Worm (Caenorhabditis elegans) whole organism, L3 larva: ENCODE results near the gene fbxb-7.
A peak's percentile ranks its signal among the peaks of the same experiment; 100 is the strongest.
"Not testable (repeated sequence)": the region's sequence is repeated elsewhere in the genome, so short reads cannot be mapped to it uniquely, and the experiment has no call there.

Experiments used
- R02D3.7 ChIP-seq: fragments of 150-350 bp; optimal IDR thresholded peaks from 2 replicates; lab custom pipeline; 2014; ENCODE audit warnings: missing biosample characterization, missing genetic modification characterization
- ZK546.5 ChIP-seq: sonication (generic microtip); optimal IDR thresholded peaks from 2 replicates; lab custom pipeline; 2017; ENCODE audit warnings: missing biosample characterization, missing genetic modification characterization
- ceh-16 ChIP-seq: sonication (generic microtip); optimal IDR thresholded peaks from 2 replicates; lab custom pipeline; 2017; ENCODE audit warnings: missing biosample characterization, missing genetic modification characterization
- ceh-28 ChIP-seq: fragments of 150-350 bp; optimal IDR thresholded peaks from 2 replicates; lab custom pipeline; 2014; ENCODE audit warnings: missing biosample characterization, missing genetic modification reagents, missing genetic modification characterization
- daf-12 ChIP-seq: fragments of 150-350 bp; optimal IDR thresholded peaks from 2 replicates; lab custom pipeline; 2014; ENCODE audit warnings: missing biosample characterization, missing genetic modification reagents, missing genetic modification characterization
- egl-5 ChIP-seq: fragments of 150-350 bp; optimal IDR thresholded peaks from 2 replicates; lab custom pipeline; 2017; ENCODE audit warnings: missing biosample characterization, missing genetic modification reagents, missing genetic modification characterization, inconsistent platforms
- elt-1 ChIP-seq: fragments of 150-350 bp; optimal IDR thresholded peaks from 2 replicates; lab custom pipeline; 2014; ENCODE audit warnings: missing biosample characterization, missing genetic modification characterization
- elt-2 ChIP-seq: sonication (generic microtip); optimal IDR thresholded peaks from 2 replicates; lab custom pipeline; 2016; ENCODE audit warnings: missing genetic modification reagents, mild to moderate bottlenecking, missing genetic modification characterization, missing compliant biosample characterization
- fkh-10 ChIP-seq: sonication (generic microtip); optimal IDR thresholded peaks from 2 replicates; lab custom pipeline; 2017; ENCODE audit warnings: missing biosample characterization, missing genetic modification reagents, missing genetic modification characterization
- fkh-2 ChIP-seq: fragments of 150-350 bp; optimal IDR thresholded peaks from 2 replicates; lab custom pipeline; 2014; ENCODE audit warnings: missing biosample characterization, missing genetic modification reagents, missing genetic modification characterization
- jun-1 ChIP-seq: fragments of 150-350 bp; optimal IDR thresholded peaks from 2 replicates; lab custom pipeline; 2014; ENCODE audit warnings: missing biosample characterization, missing genetic modification reagents, missing genetic modification characterization
- lin-39 ChIP-seq: fragments of 150-350 bp; optimal IDR thresholded peaks from 2 replicates; lab custom pipeline; 2018; ENCODE audit warnings: missing biosample characterization, missing genetic modification reagents, missing genetic modification characterization
- lsy-12 ChIP-seq: sonication (generic microtip); optimal IDR thresholded peaks from 2 replicates; lab custom pipeline; 2016; ENCODE audit warnings: mild to moderate bottlenecking, missing genetic modification characterization, missing compliant biosample characterization
- mdl-1 ChIP-seq: fragments of 150-350 bp; optimal IDR thresholded peaks from 2 replicates; lab custom pipeline; 2014; ENCODE audit warnings: missing biosample characterization, missing genetic modification characterization
- mml-1 ChIP-seq: fragments of 150-350 bp; sonication (generic microtip); optimal IDR thresholded peaks from 3 replicates; lab custom pipeline; 2014; ENCODE audit warnings: missing biosample characterization, missing genetic modification characterization
- nhr-11 ChIP-seq: fragments of 150-350 bp; optimal IDR thresholded peaks from 2 replicates; lab custom pipeline; 2014; ENCODE audit warnings: missing biosample characterization, missing genetic modification characterization
- nhr-12 ChIP-seq: fragments of 150-350 bp; optimal IDR thresholded peaks from 2 replicates; lab custom pipeline; 2014; ENCODE audit warnings: missing biosample characterization, missing genetic modification characterization
- nhr-23 ChIP-seq: fragments of 150-350 bp; optimal IDR thresholded peaks from 2 replicates; lab custom pipeline; 2014; ENCODE audit warnings: missing biosample characterization, missing genetic modification reagents, missing genetic modification characterization
- nhr-237 ChIP-seq: fragments of 150-350 bp; optimal IDR thresholded peaks from 2 replicates; lab custom pipeline; 2014; ENCODE audit warnings: missing biosample characterization, missing genetic modification characterization
- nhr-28 ChIP-seq: fragments of 150-350 bp; optimal IDR thresholded peaks from 2 replicates; lab custom pipeline; 2014; ENCODE audit warnings: missing biosample characterization, missing genetic modification characterization
- nhr-43 ChIP-seq: sonication (generic microtip); optimal IDR thresholded peaks from 2 replicates; lab custom pipeline; 2016; ENCODE audit warnings: mild to moderate bottlenecking, missing genetic modification characterization, missing compliant biosample characterization; ENCODE audit not compliant: poor library complexity, severe bottlenecking
- pha-4 ChIP-seq: fragments of 150-350 bp; optimal IDR thresholded peaks from 2 replicates; lab custom pipeline; 2014; ENCODE audit warnings: missing biosample characterization, missing genetic modification reagents, missing genetic modification characterization
- pqm-1 ChIP-seq: fragments of 150-350 bp; optimal IDR thresholded peaks from 2 replicates; lab custom pipeline; 2017; ENCODE audit warnings: missing biosample characterization, missing genetic modification characterization, inconsistent platforms
- sea-2 ChIP-seq: fragments of 150-350 bp; sonication (generic microtip); optimal IDR thresholded peaks from 4 replicates; lab custom pipeline; 2014; ENCODE audit warnings: missing biosample characterization, missing genetic modification reagents, missing genetic modification characterization
- snpc-4 ChIP-seq: fragments of 150-350 bp; optimal IDR thresholded peaks from 2 replicates; lab custom pipeline; 2014; ENCODE audit warnings: missing biosample characterization, missing genetic modification characterization
- tbx-2 ChIP-seq: sonication (generic microtip); optimal IDR thresholded peaks from 2 replicates; lab custom pipeline; 2016; ENCODE audit warnings: mild to moderate bottlenecking, missing genetic modification characterization, missing compliant biosample characterization
- unc-39 ChIP-seq: sonication (generic microtip); optimal IDR thresholded peaks from 4 replicates; lab custom pipeline; 2017; ENCODE audit warnings: missing biosample characterization, missing genetic modification characterization
- unc-62 ChIP-seq: fragments of 150-350 bp; sonication (generic microtip); optimal IDR thresholded peaks from 4 replicates; lab custom pipeline; 2014; ENCODE audit warnings: missing biosample characterization, missing genetic modification reagents, missing genetic modification characterization
- zag-1 ChIP-seq: fragments of 150-350 bp; optimal IDR thresholded peaks from 2 replicates; lab custom pipeline; 2014; ENCODE audit warnings: missing biosample characterization, missing genetic modification characterization
- ztf-11 ChIP-seq: fragments of 150-350 bp; optimal IDR thresholded peaks from 2 replicates; lab custom pipeline; 2014; ENCODE audit warnings: missing biosample characterization, missing genetic modification characterization
- ztf-4 ChIP-seq: fragments of 150-350 bp; optimal IDR thresholded peaks from 2 replicates; lab custom pipeline; 2014; ENCODE audit warnings: missing biosample characterization, missing genetic modification characterization

fbxb-7 gene

DNA sequence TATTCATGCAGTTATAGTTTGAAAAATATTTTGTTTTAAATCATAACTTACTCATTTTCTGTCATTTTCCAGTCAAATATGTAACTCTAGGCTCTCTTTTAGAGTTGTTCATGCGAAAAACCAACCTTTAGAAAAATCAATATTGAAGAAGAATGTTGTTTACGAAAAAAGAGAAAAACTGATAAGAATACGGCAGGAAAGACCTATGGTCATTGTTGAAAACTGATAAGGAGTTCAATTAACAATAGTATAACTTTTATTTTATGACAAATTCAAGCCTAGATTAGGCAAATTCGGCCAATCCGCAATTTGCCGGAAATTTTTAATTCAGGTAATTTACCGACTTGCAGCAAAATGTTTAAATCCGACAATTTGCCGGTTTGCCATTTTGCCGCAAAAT is 567 bp upstream of the fbxb-7 start, which contains the start of gene Y20C6A.1:
Y20C6A.1 (minus strand) TSS at position 107 of the 400 bp plus-strand sequence.
- TF ChIP-seq nhr-11 (tag; lab: Kevin White, UChicago): no peak
- TF ChIP-seq unc-62 (GFP tag; lab: Kevin White, UChicago): no peak
- no peak for TF ChIP-seq ZK546.5 (tag; lab: Kevin White, UChicago)
- no peak for TF ChIP-seq sea-2 (GFP tag; lab: Kevin White, UChicago)
- TF ChIP-seq ztf-11 (tag; lab: Kevin White, UChicago): no peak
- TF ChIP-seq elt-1 (tag; lab: Kevin White, UChicago): no peak
- TF ChIP-seq elt-2: peak; percentile 72
- no peak for TF ChIP-seq nhr-43
- TF ChIP-seq lin-39 (tag; lab: Kevin White, UChicago): no peak
- TF ChIP-seq egl-5 (tag; lab: Kevin White, UChicago): no peak
- TF ChIP-seq tbx-2 (tag; lab: Kevin White, UChicago): no peak
- TF ChIP-seq pqm-1 (tag; lab: Kevin White, UChicago): peak; percentile 40
- TF ChIP-seq mdl-1 (tag; lab: Kevin White, UChicago): no peak
- peak; percentile 42 for TF ChIP-seq pha-4 (tag; lab: Kevin White, UChicago)
- TF ChIP-seq unc-39 (tag; lab: Kevin White, UChicago): no peak
- no peak for TF ChIP-seq nhr-12 (tag; lab: Kevin White, UChicago)
- no peak for TF ChIP-seq fkh-10 (GFP tag; lab: Kevin White, UChicago)

DNA sequence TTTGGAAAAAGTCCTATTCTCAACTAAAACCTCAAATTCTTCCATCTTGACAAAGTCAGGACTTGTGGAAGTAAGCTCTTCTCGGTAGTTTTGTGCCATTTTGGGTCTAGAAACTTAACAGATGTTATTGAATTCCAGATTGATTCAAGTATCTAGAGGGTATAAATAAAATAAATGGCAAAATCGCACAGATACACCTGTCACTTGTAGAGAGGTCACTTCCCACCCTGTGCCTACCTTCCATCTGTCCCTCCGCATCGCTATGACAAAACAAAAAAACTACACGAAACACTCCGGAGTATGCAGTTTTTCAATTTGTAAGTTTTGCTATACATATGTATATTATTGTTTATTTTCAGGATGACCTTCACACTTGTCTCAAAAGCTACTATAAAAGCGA is 2.7 kb downstream of the fbxb-7 start, which contains the start of gene Y20C6A.4:
Y20C6A.4 (plus strand) TSS at position 301 of the 400 bp plus-strand sequence.
- TF ChIP-seq fkh-2 (no peak), jun-1 (tag; lab: Kevin White, UChicago) (no peak), pha-4 (tag; lab: Kevin White, UChicago) (no peak), egl-5 (tag; lab: Kevin White, UChicago) (no peak), snpc-4 (no peak), tbx-2 (tag; lab: Kevin White, UChicago) (no peak), lsy-12 (tag; lab: Kevin White, UChicago) (no peak), nhr-11 (tag; lab: Kevin White, UChicago) (no peak)

DNA sequence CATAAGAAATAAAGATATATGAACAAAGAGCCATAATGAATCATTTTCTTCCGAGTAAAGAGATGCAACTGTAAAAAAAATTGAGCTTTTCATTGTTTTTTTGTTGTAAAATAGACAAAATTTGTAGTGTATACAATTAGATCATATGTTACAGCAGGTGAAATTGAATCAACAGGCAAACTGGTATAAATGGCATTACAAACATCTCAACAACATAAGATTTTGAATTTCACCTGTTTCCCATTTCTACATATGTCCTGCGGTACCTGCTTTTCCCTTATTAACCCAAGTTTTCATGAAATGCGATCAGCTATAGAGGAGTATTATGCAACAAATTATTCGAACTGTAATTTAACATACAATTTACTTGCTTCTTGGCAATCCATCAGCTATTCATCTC is 18.2 kb downstream of the fbxb-7 start, which contains the start of gene srh-120:
srh-120 (plus strand) TSS at position 301 of the 400 bp plus-strand sequence.
- TF ChIP-seq nhr-23 (tag; lab: Kevin White, UChicago) (no peak), fkh-10 (GFP tag; lab: Kevin White, UChicago) (no peak), elt-1 (tag; lab: Kevin White, UChicago) (no peak), R02D3.7 (tag; lab: Kevin White, UChicago) (no peak), nhr-237 (tag; lab: Kevin White, UChicago) (no peak), daf-12 (tag; lab: Kevin White, UChicago) (no peak), ztf-11 (tag; lab: Kevin White, UChicago) (no peak)

DNA sequence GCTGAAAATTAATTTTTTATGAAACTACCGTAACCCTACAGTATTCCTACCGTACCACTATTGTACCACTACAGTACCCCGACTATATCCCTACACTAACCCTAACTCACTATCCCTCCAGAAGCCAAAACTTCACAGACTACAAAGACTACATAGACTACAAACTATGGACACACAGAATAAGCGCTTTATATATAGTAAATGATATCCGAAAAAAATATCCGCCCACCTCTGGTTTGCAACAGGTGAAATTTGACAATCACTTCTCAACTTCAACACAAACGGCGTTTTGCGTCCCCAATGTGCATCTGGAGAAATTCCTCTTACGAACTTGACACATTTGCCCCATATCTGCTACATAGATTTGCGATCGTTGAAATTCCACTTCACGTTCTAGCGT is 32.7 kb downstream of the fbxb-7 start, which contains the start of gene srh-132:
srh-132 (plus strand) TSS at position 301 of the 400 bp plus-strand sequence.
- not testable (repeated sequence) for TF ChIP-seq ceh-28 (tag; lab: Kevin White, UChicago); ztf-4; nhr-12 (tag; lab: Kevin White, UChicago)
- TF ChIP-seq, all 47 proteins: peak for 0; not testable (repeated sequence) for 47

DNA sequence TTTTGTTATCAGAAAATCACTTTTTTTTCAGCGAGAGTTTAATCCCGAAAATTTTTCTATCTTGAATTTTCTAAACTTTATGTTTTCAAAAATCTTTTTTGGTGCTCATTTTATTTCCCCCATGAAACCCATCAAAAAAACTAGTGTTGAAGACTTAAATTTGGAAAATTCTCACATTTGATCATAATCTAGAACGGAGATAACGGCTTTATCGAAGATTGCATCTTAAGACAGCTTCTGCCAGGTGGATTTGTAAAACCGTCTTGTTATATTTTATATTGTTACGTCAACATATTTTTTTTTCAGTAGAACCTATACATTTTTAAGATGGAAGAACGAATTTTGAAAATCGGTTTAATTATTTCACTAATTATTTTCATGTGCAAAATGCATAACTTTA is 37.7 kb downstream of the fbxb-7 start, which contains the start of gene T27C5.12:
T27C5.12 (plus strand) TSS at position 301 of the 400 bp plus-strand sequence.
- TF ChIP-seq ceh-16 (tag; lab: Kevin White, UChicago): no peak

- TF ChIP-seq pqm-1 (tag; lab: Kevin White, UChicago) (no peak), mdl-1 (tag; lab: Kevin White, UChicago) (no peak), mml-1 (no peak), zag-1 (tag; lab: Kevin White, UChicago) (no peak), elt-2 (peak; percentile 56), nhr-237 (tag; lab: Kevin White, UChicago) (no peak), nhr-28 (tag; lab: Kevin White, UChicago) (no peak), daf-12 (tag; lab: Kevin White, UChicago) (no peak)
Measured at ce11 chrV:17416833-17417232, 39.6 kb downstream of the fbxb-7 start, which contains the start of gene clc-21. clc-21 (plus strand) TSS chrV:17417133.
